Fruit fly (Drosophila melanogaster) whole organism, embryonic: ENCODE measurements around the gene Ac76E.

Source experiments
- Adf1 ChIP-seq: fragments of 200-800 bp; sonication (Bioruptor generic); IDR thresholded peaks from 2 replicates; pipeline ENCODE4 v1.3.6; 2022; ENCODE audit warnings: missing biosample characterization, missing genetic modification characterization
- Atf-2 ChIP-seq: fragments of 200-800 bp; sonication (Bioruptor generic); optimal IDR thresholded peaks from 2 replicates; lab custom pipeline; 2016; ENCODE audit warnings: missing biosample characterization, missing genetic modification characterization
- CG13624 ChIP-seq: fragments of 200-800 bp; sonication (Bioruptor generic); optimal IDR thresholded peaks from 2 replicates; lab custom pipeline; 2016; ENCODE audit warnings: missing biosample characterization, missing genetic modification characterization
- CG14860 ChIP-seq: fragments of 200-800 bp; sonication (Bioruptor generic); IDR thresholded peaks from 3 replicates; pipeline ENCODE4 v1.3.6; 2022; ENCODE audit warnings: missing biosample characterization, missing genetic modification characterization; ENCODE audit not compliant: partially characterized antibody
- CG1602 ChIP-seq: fragments of 200-800 bp; sonication (Bioruptor generic); optimal IDR thresholded peaks from 3 replicates; lab custom pipeline; 2016; ENCODE audit warnings: missing biosample characterization, missing genetic modification characterization
- CG1603 ChIP-seq: fragments of 200-800 bp; sonication (Bioruptor generic); optimal IDR thresholded peaks from 2 replicates; lab custom pipeline; 2019; ENCODE audit warnings: missing biosample characterization, mild to moderate bottlenecking, missing genetic modification characterization, moderate library complexity
- CG17361 ChIP-seq: fragments of 200-800 bp; sonication (Bioruptor generic); IDR thresholded peaks from 3 replicates; pipeline ENCODE4 v1.3.6; 2022; ENCODE audit warnings: missing biosample characterization, missing genetic modification characterization
- CG18262 ChIP-seq: fragments of 200-800 bp; optimal IDR thresholded peaks from 3 replicates; lab custom pipeline; 2019; ENCODE audit warnings: missing biosample characterization, mild to moderate bottlenecking, missing genetic modification characterization, moderate library complexity
- CG1832 ChIP-seq: fragments of 200-800 bp; sonication (Bioruptor generic); optimal IDR thresholded peaks from 2 replicates; lab custom pipeline; 2017; ENCODE audit warnings: missing biosample characterization, mild to moderate bottlenecking, missing genetic modification characterization, inconsistent platforms
- CG18599 ChIP-seq: fragments of 200-800 bp; sonication (Bioruptor generic); optimal IDR thresholded peaks from 3 replicates; lab custom pipeline; 2017; ENCODE audit warnings: missing biosample characterization, missing genetic modification characterization, mild to moderate bottlenecking, moderate library complexity, missing genetic modification reagents
- CG2199 ChIP-seq: fragments of 200-800 bp; sonication (Bioruptor generic); IDR thresholded peaks from 3 replicates; pipeline ENCODE4 v1.3.6; 2022; ENCODE audit warnings: missing biosample characterization, missing genetic modification characterization
- CG30020 ChIP-seq: fragments of 200-800 bp; optimal IDR thresholded peaks from 2 replicates; lab custom pipeline; 2019; ENCODE audit warnings: missing biosample characterization, mild to moderate bottlenecking, missing genetic modification characterization, moderate library complexity
- CG3726 ChIP-seq: fragments of 200-800 bp; sonication (Bioruptor generic); IDR thresholded peaks from 3 replicates; pipeline ENCODE4, ENCODE4 v1.3.6; 2022; ENCODE audit warnings: missing biosample characterization, missing genetic modification characterization
- CG43689 ChIP-seq: fragments of 200-800 bp; sonication (Bioruptor generic); IDR thresholded peaks from 2 replicates; pipeline ENCODE4 v1.3.6; 2022; ENCODE audit warnings: missing biosample characterization, missing genetic modification characterization
- CG4617 ChIP-seq: fragments of 200-800 bp; sonication (Bioruptor generic); optimal IDR thresholded peaks from 3 replicates; lab custom pipeline; 2016; ENCODE audit warnings: missing biosample characterization, missing genetic modification characterization, borderline replicate concordance
- CG6254 ChIP-seq: fragments of 200-800 bp; sonication (Bioruptor generic); optimal IDR thresholded peaks from 3 replicates; lab custom pipeline; 2017; ENCODE audit warnings: mild to moderate bottlenecking, missing biosample characterization, missing genetic modification reagents, missing genetic modification characterization
- CG6683 ChIP-seq: fragments of 200-800 bp; sonication (Bioruptor generic); optimal IDR thresholded peaks from 2 replicates; lab custom pipeline; 2017; ENCODE audit warnings: missing biosample characterization, mild to moderate bottlenecking, missing genetic modification characterization, missing genetic modification reagents
- CG6854 ChIP-seq: fragments of 200-800 bp; sonication (Bioruptor generic); optimal IDR thresholded peaks from 3 replicates; lab custom pipeline; 2017; ENCODE audit warnings: missing biosample characterization, mild to moderate bottlenecking, missing genetic modification characterization
- CG8281 ChIP-seq: fragments of 200-800 bp; sonication (Bioruptor generic); optimal IDR thresholded peaks from 2 replicates; lab custom pipeline; 2018; ENCODE audit warnings: missing biosample characterization, mild to moderate bottlenecking, missing genetic modification characterization, moderate library complexity
- CTCF ChIP-seq: fragments of 200-800 bp; sonication (Bioruptor generic); optimal IDR thresholded peaks from 2 replicates; lab custom pipeline; 2017; ENCODE audit warnings: missing biosample characterization, mild to moderate bottlenecking, missing genetic modification characterization, moderate library complexity
- CoRest ChIP-seq: fragments of 200-800 bp; sonication (Bioruptor generic); optimal IDR thresholded peaks from 3 replicates; lab custom pipeline; 2018; ENCODE audit warnings: missing biosample characterization, mild to moderate bottlenecking, missing genetic modification characterization, moderate library complexity
- D ChIP-seq, 2 experiments: fragments of 200-800 bp in 1 of 2; fragments of >200 bp in 1 of 2; sonication (Bioruptor generic) in 1 of 2; optimal IDR thresholded peaks; 2 replicates in 1 of 2; 3 replicates in 1 of 2; lab custom pipeline; 2017; ENCODE audit warnings: mild to moderate bottlenecking in 1 of 2, missing biosample characterization in 1 of 2, missing genetic modification characterization in 1 of 2, missing genetic modification reagents in 1 of 2
- Dad ChIP-seq: fragments of 200-800 bp; sonication (Bioruptor generic); optimal IDR thresholded peaks from 3 replicates; lab custom pipeline; 2016; ENCODE audit warnings: missing biosample characterization, missing genetic modification characterization
- Dip2 ChIP-seq: fragments of 200-800 bp; sonication (Bioruptor generic); IDR thresholded peaks from 2 replicates; pipeline ENCODE4 v1.3.6; 2022; ENCODE audit warnings: missing biosample characterization, missing genetic modification characterization
- Doc2 ChIP-seq: fragments of 200-800 bp; sonication (Bioruptor generic); IDR thresholded peaks from 2 replicates; pipeline ENCODE4 v1.3.6; 2022; ENCODE audit warnings: missing biosample characterization, missing genetic modification characterization
- Dp ChIP-seq: fragments of 200-800 bp; sonication (Bioruptor generic); optimal IDR thresholded peaks from 2 replicates; lab custom pipeline; 2018; ENCODE audit warnings: missing biosample characterization, mild to moderate bottlenecking, missing genetic modification characterization, moderate library complexity
- Eip74EF ChIP-seq, 2 experiments: fragments of 200-800 bp in 1 of 2; fragments of >200 bp in 1 of 2; sonication (Bioruptor generic) in 1 of 2; optimal IDR thresholded peaks; 2 replicates each; lab custom pipeline; 2017 to 2019; ENCODE audit warnings: missing biosample characterization in 2 of 2, missing genetic modification characterization in 2 of 2, mild to moderate bottlenecking in 1 of 2, moderate library complexity in 1 of 2
- Fer1 ChIP-seq: fragments of 200-800 bp; sonication (Bioruptor generic); optimal IDR thresholded peaks from 2 replicates; lab custom pipeline; 2017; ENCODE audit warnings: missing biosample characterization, mild to moderate bottlenecking, missing genetic modification characterization
- MBD-R2 ChIP-seq: fragments of 200-800 bp; sonication (Bioruptor generic); IDR thresholded peaks from 2 replicates; pipeline ENCODE4 v1.3.6; 2022; ENCODE audit warnings: missing biosample characterization, missing genetic modification characterization
- Mes4 ChIP-seq: fragments of 200-800 bp; sonication (Bioruptor generic); optimal IDR thresholded peaks from 2 replicates; lab custom pipeline; 2016; ENCODE audit warnings: missing biosample characterization, missing genetic modification characterization
- Myb ChIP-seq: fragments of 200-800 bp; sonication (Bioruptor generic); optimal IDR thresholded peaks from 2 replicates; lab custom pipeline; 2016; ENCODE audit warnings: missing biosample characterization, missing genetic modification characterization
- NFAT ChIP-seq: fragments of 200-800 bp; sonication (Bioruptor generic); IDR thresholded peaks from 2 replicates; pipeline ENCODE4 v1.3.6; 2022; ENCODE audit warnings: missing biosample characterization, missing genetic modification characterization
- ap ChIP-seq: fragments of 200-800 bp; sonication (Bioruptor generic); IDR thresholded peaks from 2 replicates; pipeline ENCODE4 v1.3.6; 2022; ENCODE audit warnings: missing biosample characterization, missing genetic modification characterization
- bab2 ChIP-seq: fragments of 200-800 bp; sonication (Bioruptor generic); optimal IDR thresholded peaks from 2 replicates; lab custom pipeline; 2016; ENCODE audit warnings: missing biosample characterization, missing genetic modification characterization
- fu2 ChIP-seq: fragments of 200-800 bp; sonication (Bioruptor generic); optimal IDR thresholded peaks from 2 replicates; lab custom pipeline; 2016; ENCODE audit warnings: missing biosample characterization, missing genetic modification characterization
- gfzf ChIP-seq: fragments of 200-800 bp; sonication (Bioruptor generic); optimal IDR thresholded peaks from 2 replicates; lab custom pipeline; 2016; ENCODE audit warnings: missing biosample characterization, mild to moderate bottlenecking, missing genetic modification characterization, moderate library complexity
- mirr ChIP-seq: fragments of 200-800 bp; sonication (Bioruptor generic); optimal IDR thresholded peaks from 3 replicates; lab custom pipeline; 2018; ENCODE audit warnings: missing biosample characterization, mild to moderate bottlenecking, missing genetic modification characterization
- nom ChIP-seq: fragments of 200-800 bp; sonication (Bioruptor generic); optimal IDR thresholded peaks from 2 replicates; lab custom pipeline; 2017; ENCODE audit warnings: missing biosample characterization, missing genetic modification characterization, mild to moderate bottlenecking, moderate library complexity, missing genetic modification reagents
- odd ChIP-seq: fragments of 200-800 bp; sonication (Bioruptor generic); optimal IDR thresholded peaks from 2 replicates; lab custom pipeline; 2017; ENCODE audit warnings: missing biosample characterization, mild to moderate bottlenecking, missing genetic modification characterization
- otp ChIP-seq: fragments of 200-800 bp; sonication (Bioruptor generic); IDR thresholded peaks from 3 replicates; pipeline ENCODE4, ENCODE4 v1.3.6; 2022; ENCODE audit warnings: missing biosample characterization, missing genetic modification characterization
- pita ChIP-seq: fragments of 200-800 bp; sonication (Bioruptor generic); optimal IDR thresholded peaks from 2 replicates; lab custom pipeline; 2017; ENCODE audit warnings: missing biosample characterization, mild to moderate bottlenecking, missing genetic modification characterization
- scrt ChIP-seq: fragments of 200-800 bp; sonication (Bioruptor generic); optimal IDR thresholded peaks from 2 replicates; lab custom pipeline; 2018; ENCODE audit warnings: missing biosample characterization, mild to moderate bottlenecking, missing genetic modification characterization, moderate library complexity
- sens ChIP-seq: fragments of 200-800 bp; sonication (Bioruptor generic); peaks from one replicate; lab custom pipeline; 2016; ENCODE audit warnings: missing biosample characterization, missing genetic modification characterization
- sim ChIP-seq: fragments of 200-800 bp; sonication (Bioruptor generic); IDR thresholded peaks from 2 replicates; pipeline ENCODE4 v1.3.6; 2022; ENCODE audit warnings: missing biosample characterization, missing genetic modification characterization
- sug ChIP-seq: fragments of 200-800 bp; optimal IDR thresholded peaks from 2 replicates; lab custom pipeline; 2019; ENCODE audit warnings: missing biosample characterization, mild to moderate bottlenecking, missing genetic modification characterization, moderate library complexity
- unc-4 ChIP-seq: fragments of 200-800 bp; sonication (Bioruptor generic); IDR thresholded peaks from 2 replicates; pipeline ENCODE4 v1.3.6; 2022; ENCODE audit warnings: missing biosample characterization, missing genetic modification characterization; ENCODE audit not compliant: partially characterized antibody
- usp ChIP-seq: fragments of >200 bp; optimal IDR thresholded peaks from 2 replicates; lab custom pipeline; 2017; ENCODE audit warnings: missing biosample characterization, missing genetic modification characterization
- z ChIP-seq: fragments of 200-800 bp; sonication (Bioruptor generic); IDR thresholded peaks from 3 replicates; pipeline ENCODE4 v1.3.6; 2022; ENCODE audit warnings: missing biosample characterization, missing genetic modification characterization
- zfh2 ChIP-seq: fragments of 200-800 bp; sonication (Bioruptor generic); optimal IDR thresholded peaks from 2 replicates; lab custom pipeline; 2016; ENCODE audit warnings: missing biosample characterization, missing genetic modification characterization

Gene Ac76E

DNA sequence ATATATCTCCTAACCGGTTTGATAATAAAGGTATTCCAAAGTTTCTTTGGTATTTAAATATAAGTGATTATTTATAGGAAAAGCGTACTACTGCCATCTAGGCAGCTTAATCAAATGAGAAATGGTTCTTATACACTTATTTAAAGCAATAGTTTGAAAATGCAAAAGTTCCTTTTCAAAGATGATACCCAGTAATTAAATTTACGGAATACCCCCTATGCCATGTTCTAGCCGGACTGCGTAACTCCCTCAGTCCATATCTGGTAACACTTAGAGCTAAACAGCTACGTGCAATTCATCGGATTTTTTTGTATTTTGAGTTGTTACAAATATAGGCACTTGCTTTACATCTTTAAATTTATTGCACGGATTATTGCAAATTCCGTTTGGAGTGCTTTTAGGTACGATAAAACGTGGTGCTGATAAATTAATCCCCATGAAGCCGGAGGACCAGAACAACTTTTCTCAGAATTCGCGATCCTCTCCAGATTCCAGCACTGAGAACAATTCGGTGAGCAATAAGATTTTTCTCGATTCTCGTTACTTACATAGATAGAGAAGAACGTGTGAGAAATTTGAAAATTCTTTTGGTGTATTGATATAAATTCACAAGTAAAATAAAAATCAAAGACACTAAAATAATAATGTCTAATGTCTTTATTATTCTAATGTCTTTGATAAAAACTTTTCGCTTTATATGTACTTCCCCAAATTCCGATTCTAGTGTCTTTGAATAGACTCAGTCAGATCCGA, 63.6 kb downstream of the Ac76E start, which contains the start of gene CG7668 (continued):
- TF ChIP-seq Fer1 (peak; percentile 90), CG6854 (GFP tag; lab: Kevin White, UChicago) (peak; percentile 83), CG1602 (GFP tag; lab: Kevin White, UChicago) (peak; percentile 92), CG18262 (tag; lab: Kevin White, UChicago) (peak; percentile 93), scrt (peak; percentile 78), CG1603 (peak; percentile 92), zfh2 (peak; percentile 77), Myb (GFP tag; lab: Kevin White, UChicago) (peak; percentile 63), Dip2 (GFP tag; lab: Robert Waterston, UW) (no peak), sim (GFP tag; lab: Robert Waterston, UW) (peak; percentile 90), CTCF (GFP tag; lab: Kevin White, UChicago) (peak; percentile 47), Mes4 (GFP tag; lab: Kevin White, UChicago) (peak; percentile 79), gfzf (GFP tag; lab: Kevin White, UChicago) (peak; percentile 81), odd (GFP tag; lab: Kevin White, UChicago) (peak; percentile 82), CG3726 (GFP tag; lab: Robert Waterston, UW) (no peak), MBD-R2 (GFP tag; lab: Robert Waterston, UW) (peak; percentile 76), pita (GFP tag; lab: Kevin White, UChicago) (no peak), usp (GFP tag; lab: Kevin White, UChicago) (no peak), otp (GFP tag; lab: Robert Waterston, UW) (peak; percentile 82; the same call in 1 of the 3 replicates), nom (GFP tag; lab: Kevin White, UChicago) (peak; percentile 87), CG18599 (GFP tag; lab: Kevin White, UChicago) (peak; percentile 93), CG30020 (tag; lab: Kevin White, UChicago) (peak; percentile 87), CG6683 (GFP tag; lab: Kevin White, UChicago) (peak; percentile 60), unc-4 (no peak), NFAT (GFP tag; lab: Robert Waterston, UW) (no peak; the same call in 1 of the 2 replicates), CG2199 (GFP tag; lab: Robert Waterston, UW) (peak; percentile 76; the same call in 1 of the 3 replicates), Dad (GFP tag; lab: Kevin White, UChicago) (peak; percentile 74), CG14860 (GFP tag; lab: Robert Waterston, UW) (peak; percentile 39; the same call in 1 of the 3 replicates), CG13624 (GFP tag; lab: Kevin White, UChicago) (peak; percentile 83), Doc2 (GFP tag; lab: Robert Waterston, UW) (no peak), CG17361 (peak; percentile 90), CG6254 (GFP tag; lab: Kevin White, UChicago) (peak; percentile 79), Atf-2 (GFP tag; lab: Kevin White, UChicago) (peak; percentile 79), ap (peak; percentile 86), CoRest (peak; percentile 92), bab2 (GFP tag; lab: Kevin White, UChicago) (peak; percentile 86), CG43689 (GFP tag; lab: Robert Waterston, UW) (no peak), CG1832 (no peak), Eip74EF (GFP tag; optimal IDR thresholded peaks at IDR 0.05; lab: Kevin White, UChicago) (peak in 1 of 2 experiments; percentile 87), mirr (GFP tag; lab: Kevin White, UChicago) (peak; percentile 78), z (GFP tag; lab: Robert Waterston, UW) (peak; percentile 55; the same call in 1 of the 3 replicates), D (optimal IDR thresholded peaks at IDR 0.05; lab: Kevin White, UChicago) (no peak), D (GFP tag; optimal IDR thresholded peaks at IDR 0.05; lab: Kevin White, UChicago) (peak; percentile 86), sug (peak; percentile 84), CG4617 (GFP tag; lab: Kevin White, UChicago) (peak; percentile 85), Dp (GFP tag; lab: Kevin White, UChicago) (peak; percentile 32), Adf1 (GFP tag; lab: Robert Waterston, UW) (peak; percentile 61), CG8281 (tag; lab: Kevin White, UChicago) (peak; percentile 76), sens (GFP tag; lab: Kevin White, UChicago) (peak; percentile 99), fu2 (GFP tag; lab: Kevin White, UChicago) (peak; percentile 81)
